Worm (Caenorhabditis elegans): ENCODE measurements around the gene pinn-1.

- TF ChIP-seq nhr-76 (tag; optimal IDR thresholded peaks at IDR 0.05) (no peak), ztf-11 (tag; optimal IDR thresholded peaks at IDR 0.05) (no peak), fkh-2 (tag; optimal IDR thresholded peaks at IDR 0.05) (no peak), ztf-4 (tag; optimal IDR thresholded peaks at IDR 0.05) (no peak), nhr-237 (tag; optimal IDR thresholded peaks at IDR 0.05) (no peak), pha-4 (tag; optimal IDR thresholded peaks at IDR 0.05) (no peak), ceh-9 (tag; optimal IDR thresholded peaks at IDR 0.05) (no peak), ceh-16 (tag; optimal IDR thresholded peaks at IDR 0.05) (no peak), ama-1 (optimal IDR thresholded peaks at IDR 0.05) (no peak), nhr-12 (tag; optimal IDR thresholded peaks at IDR 0.05) (no peak), elt-1 (tag; optimal IDR thresholded peaks at IDR 0.05) (no peak)
Measured at ce11 chrII:2884810-2885209, 4.0 kb downstream of the pinn-1 start, which contains the start of gene pigw-1.
